Worm (Caenorhabditis elegans) whole organism, L2 larva: ENCODE measurements around the gene Y46G5A.14.

Source experiments
- C34F6.9 ChIP-seq: fragments of 150-350 bp; optimal IDR thresholded peaks from 2 replicates; lab custom pipeline; 2014; ENCODE audit warnings: missing biosample characterization, missing genetic modification characterization
- F13H6.1 ChIP-seq: sonication (generic microtip); optimal IDR thresholded peaks from 2 replicates; lab custom pipeline; 2016; ENCODE audit warnings: missing genetic modification characterization, missing compliant biosample characterization
- R02D3.7 ChIP-seq: fragments of 150-350 bp; optimal IDR thresholded peaks from 2 replicates; lab custom pipeline; 2014; ENCODE audit warnings: missing biosample characterization, missing genetic modification characterization
- Y55F3AM.14 ChIP-seq: fragments of 200-800 bp; sonication (Bioruptor generic); optimal IDR thresholded peaks from 2 replicates; lab custom pipeline; 2018; ENCODE audit warnings: mild to moderate bottlenecking, missing genetic modification characterization, missing compliant biosample characterization
- ZK546.5 ChIP-seq: sonication (generic microtip); optimal IDR thresholded peaks from 2 replicates; lab custom pipeline; 2017; ENCODE audit warnings: missing biosample characterization, missing genetic modification characterization
- alr-1 ChIP-seq: fragments of 150-350 bp; optimal IDR thresholded peaks from 2 replicates; lab custom pipeline; 2014; ENCODE audit warnings: missing biosample characterization, missing genetic modification characterization
- aly-2 ChIP-seq: fragments of 150-350 bp; optimal IDR thresholded peaks from 2 replicates; lab custom pipeline; 2014; ENCODE audit warnings: missing biosample characterization, missing genetic modification characterization
- ama-1 ChIP-seq: fragments of 150-350 bp; optimal IDR thresholded peaks from 2 replicates; lab custom pipeline; 2018; ENCODE audit warnings: inconsistent platforms
- blmp-1 ChIP-seq: sonication (generic microtip); optimal IDR thresholded peaks from 2 replicates; lab custom pipeline; 2017; ENCODE audit warnings: missing genetic modification characterization, mild to moderate bottlenecking, missing compliant biosample characterization, antibody characterized with exemption, moderate library complexity; ENCODE audit not compliant: insufficient read depth
- ceh-16 ChIP-seq: fragments of 150-350 bp; optimal IDR thresholded peaks from 2 replicates; lab custom pipeline; 2014; ENCODE audit warnings: missing biosample characterization, missing genetic modification characterization
- ceh-82 ChIP-seq: fragments of 150-350 bp; optimal IDR thresholded peaks from 2 replicates; lab custom pipeline; 2014; ENCODE audit warnings: missing biosample characterization, missing genetic modification characterization
- crh-2 ChIP-seq: sonication (generic microtip); optimal IDR thresholded peaks from 2 replicates; lab custom pipeline; 2017; ENCODE audit warnings: missing biosample characterization, missing genetic modification characterization
- dmd-4 ChIP-seq: sonication (generic microtip); optimal IDR thresholded peaks from 2 replicates; lab custom pipeline; 2017; ENCODE audit warnings: missing biosample characterization, missing genetic modification characterization
- egl-27 ChIP-seq: sonication (generic microtip); optimal IDR thresholded peaks from 3 replicates; lab custom pipeline; 2017; ENCODE audit warnings: missing biosample characterization, missing genetic modification reagents, missing genetic modification characterization
- elt-1 ChIP-seq: fragments of 150-350 bp; optimal IDR thresholded peaks from 2 replicates; lab custom pipeline; 2014; ENCODE audit warnings: missing biosample characterization, missing genetic modification characterization
- elt-3 ChIP-seq: sonication (generic microtip); optimal IDR thresholded peaks from 2 replicates; lab custom pipeline; 2017; ENCODE audit warnings: missing biosample characterization, missing genetic modification characterization
- fos-1 ChIP-seq: fragments of 150-350 bp; optimal IDR thresholded peaks from 2 replicates; lab custom pipeline; 2014; ENCODE audit warnings: missing biosample characterization, missing genetic modification characterization
- gmeb-1 ChIP-seq: fragments of 150-350 bp; optimal IDR thresholded peaks from 2 replicates; lab custom pipeline; 2014; ENCODE audit warnings: missing biosample characterization, missing genetic modification characterization
- lin-11 ChIP-seq: fragments of 150-350 bp; sonication (generic microtip); optimal IDR thresholded peaks from 2 replicates; lab custom pipeline; 2014; ENCODE audit warnings: missing biosample characterization, missing genetic modification characterization, inconsistent platforms, mixed read lengths
- lin-13 ChIP-seq: fragments of 150-350 bp; optimal IDR thresholded peaks from 2 replicates; lab custom pipeline; 2014; ENCODE audit warnings: missing biosample characterization, missing genetic modification reagents, missing genetic modification characterization
- lin-39 ChIP-seq: fragments of 150-350 bp; optimal IDR thresholded peaks from 2 replicates; lab custom pipeline; 2014; ENCODE audit warnings: missing biosample characterization, missing genetic modification reagents, missing genetic modification characterization
- lsy-2 ChIP-seq, 2 experiments: fragments of 150-350 bp in 1 of 2; sonication (generic microtip) in 1 of 2; optimal IDR thresholded peaks; 2 replicates each; lab custom pipeline; 2014 to 2017; ENCODE audit warnings: missing biosample characterization in 2 of 2, missing genetic modification characterization in 2 of 2
- mab-5 ChIP-seq: fragments of 150-350 bp; optimal IDR thresholded peaks from 2 replicates; lab custom pipeline; 2014; ENCODE audit warnings: missing biosample characterization, missing genetic modification characterization
- mbf-1 ChIP-seq: sonication (generic microtip); optimal IDR thresholded peaks from 2 replicates; lab custom pipeline; 2017; ENCODE audit warnings: missing biosample characterization, missing genetic modification characterization
- mdl-1 ChIP-seq, 2 experiments: fragments of 150-350 bp in 1 of 2; sonication (generic microtip) in 1 of 2; optimal IDR thresholded peaks; 2 replicates each; lab custom pipeline; 2017; ENCODE audit warnings: missing biosample characterization in 2 of 2, missing genetic modification characterization in 2 of 2
- nhr-10 ChIP-seq: sonication (generic microtip); optimal IDR thresholded peaks from 2 replicates; lab custom pipeline; 2017; ENCODE audit warnings: missing biosample characterization, missing genetic modification characterization
- nhr-11 ChIP-seq: fragments of 150-350 bp; optimal IDR thresholded peaks from 2 replicates; lab custom pipeline; 2014; ENCODE audit warnings: missing biosample characterization, missing genetic modification characterization
- nhr-12 ChIP-seq: fragments of 150-350 bp; optimal IDR thresholded peaks from 2 replicates; lab custom pipeline; 2014; ENCODE audit warnings: missing biosample characterization, missing genetic modification characterization
- nhr-129 ChIP-seq: fragments of 150-350 bp; optimal IDR thresholded peaks from 2 replicates; lab custom pipeline; 2014; ENCODE audit warnings: missing biosample characterization, missing genetic modification characterization
- nhr-21 ChIP-seq: fragments of 150-350 bp; optimal IDR thresholded peaks from 2 replicates; lab custom pipeline; 2014; ENCODE audit warnings: missing biosample characterization, missing genetic modification characterization
- nhr-23 ChIP-seq: fragments of 150-350 bp; optimal IDR thresholded peaks from 2 replicates; lab custom pipeline; 2014; ENCODE audit warnings: missing biosample characterization, missing genetic modification reagents, missing genetic modification characterization
- nhr-237 ChIP-seq: fragments of 150-350 bp; optimal IDR thresholded peaks from 2 replicates; lab custom pipeline; 2014; ENCODE audit warnings: missing biosample characterization, missing genetic modification characterization
- nhr-25 ChIP-seq: fragments of 150-350 bp; sonication (generic microtip); optimal IDR thresholded peaks from 3 replicates; lab custom pipeline; 2014; ENCODE audit warnings: missing biosample characterization, missing genetic modification characterization
- nhr-6 ChIP-seq: fragments of 150-350 bp; optimal IDR thresholded peaks from 2 replicates; lab custom pipeline; 2014; ENCODE audit warnings: missing biosample characterization, missing genetic modification characterization
- nhr-77 ChIP-seq: fragments of 150-350 bp; optimal IDR thresholded peaks from 2 replicates; lab custom pipeline; 2014; ENCODE audit warnings: missing biosample characterization, missing genetic modification characterization
- peb-1 ChIP-seq: fragments of 150-350 bp; optimal IDR thresholded peaks from 2 replicates; lab custom pipeline; 2014; ENCODE audit warnings: missing biosample characterization, missing genetic modification characterization
- sem-4 ChIP-seq: fragments of 150-350 bp; optimal IDR thresholded peaks from 2 replicates; lab custom pipeline; 2014; ENCODE audit warnings: missing biosample characterization, missing genetic modification reagents, missing genetic modification characterization
- skn-1 ChIP-seq: sonication (generic microtip); optimal IDR thresholded peaks from 2 replicates; lab custom pipeline; 2017; ENCODE audit warnings: missing biosample characterization, missing genetic modification characterization
- sma-3 ChIP-seq: sonication (generic microtip); optimal IDR thresholded peaks from 2 replicates; lab custom pipeline; 2016; ENCODE audit warnings: missing genetic modification reagents, missing genetic modification characterization, missing compliant biosample characterization
- sma-9 ChIP-seq, 2 experiments: fragments of 150-350 bp in 1 of 2; sonication (generic microtip) in 1 of 2; optimal IDR thresholded peaks; 2 replicates each; lab custom pipeline; 2014 to 2016; ENCODE audit warnings: missing genetic modification characterization in 2 of 2, mild to moderate bottlenecking in 1 of 2, missing biosample characterization in 1 of 2, missing compliant biosample characterization in 1 of 2, missing genetic modification reagents in 1 of 2, moderate library complexity in 1 of 2
- snpc-4 ChIP-seq: fragments of 150-350 bp; optimal IDR thresholded peaks from 2 replicates; lab custom pipeline; 2014; ENCODE audit warnings: missing biosample characterization, missing genetic modification characterization
- unc-39 ChIP-seq: fragments of 150-350 bp; optimal IDR thresholded peaks from 2 replicates; lab custom pipeline; 2014; ENCODE audit warnings: missing biosample characterization, missing genetic modification characterization
- unc-55 ChIP-seq: fragments of 150-350 bp; sonication (generic microtip); optimal IDR thresholded peaks from 3 replicates; lab custom pipeline; 2014; ENCODE audit warnings: missing biosample characterization, missing genetic modification reagents, missing genetic modification characterization
- unc-62 ChIP-seq: fragments of 150-350 bp; optimal IDR thresholded peaks from 2 replicates; lab custom pipeline; 2014; ENCODE audit warnings: missing biosample characterization, missing genetic modification reagents, missing genetic modification characterization
- zag-1 ChIP-seq: fragments of 150-350 bp; optimal IDR thresholded peaks from 2 replicates; lab custom pipeline; 2014; ENCODE audit warnings: missing biosample characterization, missing genetic modification characterization
- ztf-1 ChIP-seq: fragments of 200-800 bp; sonication (Bioruptor generic); conservative IDR thresholded peaks from 2 replicates; pipeline ENCODE4 v1.3.6; 2022; ENCODE audit warnings: missing genetic modification characterization, missing compliant biosample characterization
- ztf-11 ChIP-seq: sonication (generic microtip); optimal IDR thresholded peaks from 2 replicates; lab custom pipeline; 2017; ENCODE audit warnings: missing biosample characterization, missing genetic modification characterization
- ztf-4 ChIP-seq: fragments of 150-350 bp; optimal IDR thresholded peaks from 2 replicates; lab custom pipeline; 2014; ENCODE audit warnings: missing biosample characterization, missing genetic modification characterization

Y46G5A.14 gene

DNA sequence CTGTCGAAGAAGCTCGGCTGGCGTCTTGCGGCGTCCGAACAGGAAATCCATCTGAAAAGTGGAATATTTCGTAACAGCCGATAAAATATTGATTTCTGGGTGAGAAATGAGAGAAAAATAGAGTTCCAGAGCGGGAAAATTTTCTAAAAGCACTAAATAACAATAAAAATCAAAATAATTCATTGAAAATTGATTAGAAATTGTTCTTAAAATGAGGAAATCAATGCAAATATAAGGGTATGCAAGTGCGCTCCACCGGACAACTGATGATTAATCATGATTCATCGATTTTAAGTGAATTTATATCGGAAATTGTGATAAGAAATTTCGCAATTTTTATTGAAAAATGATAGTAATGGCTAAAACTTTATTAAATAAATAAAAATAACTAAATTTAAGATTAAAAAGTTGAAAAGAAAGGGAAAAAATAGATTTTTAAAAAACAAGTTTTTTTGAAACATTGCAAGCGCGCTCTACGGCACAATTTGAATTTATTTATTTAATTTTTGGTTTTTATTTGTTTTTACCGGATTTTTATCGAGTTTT lies 6.3 kb upstream of the Y46G5A.14 start, which contains the start of the genes vps-2 and tiar-2:
Gene vps-2, minus strand, starts transcription at position 51 of the 546 bp plus-strand sequence.
Gene tiar-2, plus strand, starts transcription at position 520 of the 546 bp plus-strand sequence.
- no peak for TF ChIP-seq nhr-77 (tag; lab: Kevin White, UChicago)
- peak; percentile 100 for TF ChIP-seq fos-1 (tag; lab: Kevin White, UChicago)
- TF ChIP-seq nhr-6 (tag; lab: Kevin White, UChicago), result peak; percentile 2
- no peak for TF ChIP-seq ztf-11 (tag; lab: Kevin White, UChicago)
- no peak for TF ChIP-seq elt-1 (tag; lab: Kevin White, UChicago)
- no peak for TF ChIP-seq unc-39 (tag; lab: Kevin White, UChicago)
- peak; percentile 70 for TF ChIP-seq skn-1 (tag; lab: Kevin White, UChicago)
- no peak for TF ChIP-seq aly-2 (tag; lab: Kevin White, UChicago)
- peak in 1 of 2 experiments; percentile 87 for TF ChIP-seq lsy-2 (tag; optimal IDR thresholded peaks at IDR 0.05; lab: Kevin White, UChicago)
- TF ChIP-seq Y55F3AM.14, result no peak
- no peak for TF ChIP-seq alr-1 (tag; lab: Kevin White, UChicago)
- TF ChIP-seq zag-1 (tag; lab: Kevin White, UChicago), result no peak
- TF ChIP-seq nhr-129 (tag; lab: Kevin White, UChicago), result peak; percentile 20
- TF ChIP-seq F13H6.1 (tag; lab: Kevin White, UChicago), result peak; percentile 18
- no peak for TF ChIP-seq nhr-10 (tag; lab: Kevin White, UChicago)
- TF ChIP-seq egl-27 (tag; lab: Kevin White, UChicago), result no peak
- no peak for TF ChIP-seq peb-1 (tag; lab: Kevin White, UChicago)
- TF ChIP-seq ceh-82 (tag; lab: Kevin White, UChicago), result no peak
- TF ChIP-seq unc-55 (GFP tag; lab: Kevin White, UChicago), result peak; percentile 79
- TF ChIP-seq ama-1, result no peak
- no peak for TF ChIP-seq nhr-12
- TF ChIP-seq mab-5 (tag; lab: Kevin White, UChicago), result peak; percentile 36
- TF ChIP-seq C34F6.9 (tag; lab: Kevin White, UChicago), result peak; percentile 94
- TF ChIP-seq crh-2, result peak; percentile 63
- no peak for TF ChIP-seq ztf-4
- TF ChIP-seq dmd-4, result no peak
- peak; percentile 20 for TF ChIP-seq sem-4
- TF ChIP-seq nhr-25, result peak; percentile 55
- TF ChIP-seq sma-3 (GFP tag; lab: Kevin White, UChicago), result peak; percentile 53
- TF ChIP-seq sma-9 (GFP tag; optimal IDR thresholded peaks at IDR 0.05; lab: Kevin White, UChicago), result no peak
- no peak for TF ChIP-seq sma-9 (tag; optimal IDR thresholded peaks at IDR 0.05; lab: Kevin White, UChicago)
- TF ChIP-seq mbf-1 (tag; lab: Kevin White, UChicago), result no peak
- TF ChIP-seq unc-62 (GFP tag; lab: Kevin White, UChicago), result no peak
- TF ChIP-seq ztf-1 (GFP tag; lab: Robert Waterston, UW), result no peak
- peak; percentile 69 for TF ChIP-seq lin-13 (GFP tag; lab: Kevin White, UChicago)
- TF ChIP-seq gmeb-1 (tag; lab: Kevin White, UChicago), result peak; percentile 74
- no peak for TF ChIP-seq mdl-1 (tag; optimal IDR thresholded peaks at IDR 0.05; lab: Kevin White, UChicago)
- peak; percentile 34 for TF ChIP-seq nhr-21 (tag; lab: Kevin White, UChicago)
- no peak for TF ChIP-seq lin-39 (tag; lab: Kevin White, UChicago)
- no peak for TF ChIP-seq nhr-23
- TF ChIP-seq ZK546.5 (tag; lab: Kevin White, UChicago), result no peak
- no peak for TF ChIP-seq ceh-16 (tag; lab: Kevin White, UChicago)
- TF ChIP-seq nhr-237 (tag; lab: Kevin White, UChicago), result no peak
- no peak for TF ChIP-seq lin-11
- no peak for TF ChIP-seq nhr-11 (tag; lab: Kevin White, UChicago)
- no peak for TF ChIP-seq R02D3.7 (tag; lab: Kevin White, UChicago)
- TF ChIP-seq snpc-4 (tag; lab: Kevin White, UChicago), result peak; percentile 22
- no peak for TF ChIP-seq blmp-1 (tag; lab: Kevin White, UChicago)
- no peak for TF ChIP-seq elt-3 (tag; lab: Kevin White, UChicago)
- TF ChIP-seq, all 48 proteins: peak for 17
